Fruit fly (Drosophila melanogaster): ENCODE measurements around the gene btsz.
A peak's percentile ranks its signal among the peaks of the same experiment; 100 is the strongest.

btsz gene

DNA sequence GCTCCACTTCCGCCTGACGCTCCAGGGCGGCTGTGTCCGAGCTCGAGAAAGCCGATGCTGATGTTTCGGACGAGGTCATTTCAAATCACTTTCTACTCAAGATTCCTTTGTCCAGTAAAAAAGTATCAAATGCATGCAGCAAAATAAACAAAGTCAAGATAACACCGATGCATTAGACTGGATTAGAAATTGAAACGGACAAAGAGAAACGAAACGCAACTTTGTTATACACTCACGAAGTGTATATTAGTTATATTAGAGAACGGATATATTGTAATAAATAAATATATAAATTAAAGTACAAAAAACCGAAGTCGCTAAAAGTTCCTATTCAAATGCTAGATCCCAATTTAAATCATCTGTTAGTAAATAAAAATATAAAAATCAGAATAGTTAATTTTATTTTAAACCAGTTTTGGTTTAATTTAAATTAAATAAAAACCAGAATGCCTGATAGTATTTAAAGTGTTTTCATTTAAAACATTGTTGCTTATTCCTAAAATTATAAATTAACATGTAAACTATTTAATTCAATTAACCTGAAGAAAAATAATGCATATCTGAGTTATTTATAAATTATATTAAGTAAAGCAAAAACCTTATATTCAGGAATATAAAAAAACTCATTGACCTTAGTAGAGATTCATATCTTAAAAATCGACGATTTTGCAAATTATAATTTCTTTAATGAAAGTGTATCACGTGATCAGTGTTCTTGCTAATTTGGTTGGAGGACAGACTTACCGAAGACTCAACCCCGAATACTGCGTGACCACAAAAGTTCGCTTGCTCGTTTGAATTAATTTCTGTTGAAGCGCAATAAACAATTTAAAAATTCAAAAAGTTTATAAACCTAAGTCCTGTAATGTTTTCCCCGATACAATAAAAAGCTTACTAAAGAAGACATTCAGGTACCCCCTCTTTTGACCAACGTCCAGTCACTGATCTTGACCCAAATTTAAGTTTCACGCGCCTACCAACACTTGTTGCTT, 18.8 kb upstream of the btsz start, which contains the start of gene Dph2 (continued):
- TF ChIP-seq lz (GFP tag; optimal IDR thresholded peaks at IDR 0.05) (peak; percentile 35), fd59A (GFP tag; optimal IDR thresholded peaks at IDR 0.05) (no peak), Sox14 (GFP tag; optimal IDR thresholded peaks at IDR 0.05) (peak; percentile 61), topi (GFP tag; optimal IDR thresholded peaks at IDR 0.05) (peak; percentile 45), CG6808 (GFP tag; optimal IDR thresholded peaks at IDR 0.05) (no peak), acj6 (GFP tag; optimal IDR thresholded peaks at IDR 0.05) (no peak), CG7368 (GFP tag; optimal IDR thresholded peaks at IDR 0.05) (no peak), dac (GFP tag; optimal IDR thresholded peaks at IDR 0.05) (no peak), fkh (GFP tag; optimal IDR thresholded peaks at IDR 0.05) (no peak), CG31627 (GFP tag; optimal IDR thresholded peaks at IDR 0.05) (peak; percentile 72), fd85E (GFP tag; optimal IDR thresholded peaks at IDR 0.05) (no peak), CG10631 (GFP tag; optimal IDR thresholded peaks at IDR 0.05) (no peak), CG11294 (GFP tag; IDR thresholded peaks at IDR 0.05) (0 out of 2 replicates have a peak, but pooled peaks have one; percentile 18), CG11902 (GFP tag; optimal IDR thresholded peaks at IDR 0.05) (peak; percentile 37), Hr38 (GFP tag; optimal IDR thresholded peaks at IDR 0.05) (no peak), Eip75B (GFP tag; optimal IDR thresholded peaks at IDR 0.05) (peak; percentile 86), spab (GFP tag; optimal IDR thresholded peaks at IDR 0.05) (no peak), svp (GFP tag) (no peak), CG6854 (GFP tag; optimal IDR thresholded peaks at IDR 0.05) (no peak), CG32006 (GFP tag; optimal IDR thresholded peaks at IDR 0.05) (peak; percentile 35), achi (GFP tag; optimal IDR thresholded peaks at IDR 0.05) (no peak), esn (GFP tag; optimal IDR thresholded peaks at IDR 0.05) (peak; percentile 42), Ets96B (tag; optimal IDR thresholded peaks at IDR 0.05) (peak; percentile 35), cyc (GFP tag; optimal IDR thresholded peaks at IDR 0.05) (peak; percentile 50), Hr4 (GFP tag; optimal IDR thresholded peaks at IDR 0.05) (no peak), CG16779 (tag; optimal IDR thresholded peaks at IDR 0.05) (no peak)

DNA sequence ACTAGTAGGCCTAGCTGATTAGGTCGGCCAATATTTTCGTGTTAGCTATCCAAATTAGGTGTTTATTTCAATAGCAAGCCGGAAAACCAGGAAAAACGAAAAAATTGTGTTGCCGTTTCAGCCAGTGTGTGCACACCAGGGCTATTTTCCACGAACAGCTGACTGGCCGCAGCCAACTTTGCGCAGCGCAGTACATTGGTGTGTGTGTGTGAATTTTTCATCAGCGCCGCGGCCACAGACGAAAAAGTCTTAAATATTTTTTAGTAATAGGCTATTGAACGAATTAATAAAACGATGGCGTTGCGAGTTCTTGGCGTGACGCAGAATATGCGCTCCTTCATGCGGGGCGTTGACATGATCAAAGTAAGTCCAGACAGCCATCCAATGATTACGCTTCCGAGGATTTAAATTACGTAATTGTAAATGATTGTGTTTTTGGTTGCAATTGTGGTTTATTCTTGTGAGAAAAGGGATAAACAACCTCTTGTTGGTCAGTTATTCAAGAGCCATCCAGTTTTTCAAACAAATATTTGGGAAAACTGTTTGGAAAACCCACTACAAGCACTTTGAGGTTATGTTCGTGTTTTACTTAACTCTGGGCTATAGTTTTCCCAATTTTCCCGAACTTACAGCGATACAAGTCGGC, 14.9 kb upstream of the btsz start, which contains the start of the genes CycC and UQCR-C1:
Gene CycC, minus strand, starts transcription at position 142 of the 646 bp plus-strand sequence.
Gene UQCR-C1, plus strand, starts transcription at position 168 of the 646 bp plus-strand sequence.
- TF ChIP-seq svp (GFP tag) (no peak), vri (GFP tag; optimal IDR thresholded peaks at IDR 0.05) (peak; percentile 80)

DNA sequence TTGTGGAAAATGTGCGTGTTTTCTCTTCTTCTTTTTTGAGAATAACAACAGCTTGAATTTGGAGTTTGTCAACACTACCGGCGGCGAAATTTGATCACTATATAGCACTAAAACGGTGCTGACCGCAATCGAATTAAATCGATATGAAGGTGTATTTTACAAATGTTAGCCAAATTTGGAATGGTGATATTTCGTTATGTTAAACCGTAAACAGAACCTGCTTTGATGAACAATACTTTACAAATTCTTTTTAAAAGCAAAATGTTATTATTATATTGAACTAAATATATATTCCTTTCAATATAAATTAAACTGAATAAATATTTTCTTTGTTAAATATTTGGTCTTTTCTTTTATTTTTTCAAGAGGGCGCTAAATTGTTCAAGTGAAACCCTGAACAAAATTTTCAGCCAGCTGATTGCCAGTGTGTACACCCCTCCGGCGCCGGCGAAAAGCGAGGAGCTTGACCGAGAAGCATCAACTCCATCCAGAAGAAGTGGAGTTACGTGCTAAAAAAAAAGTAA, 10.8 kb upstream of the btsz start, which contains the start of the genes Rrp6, CG33331 and CG33332:
Gene Rrp6, minus strand, starts transcription at position 236 of the 524 bp plus-strand sequence.
Gene CG33331, plus strand, starts transcription at position 446 of the 524 bp plus-strand sequence.
Gene CG33332, plus strand, starts transcription at position 446 of the 524 bp plus-strand sequence.
- peak; percentile 69 for TF ChIP-seq CG3032 (tag; optimal IDR thresholded peaks at IDR 0.05)
- no peak for TF ChIP-seq Hr4 (GFP tag; optimal IDR thresholded peaks at IDR 0.05)
- TF ChIP-seq fd85E (GFP tag; optimal IDR thresholded peaks at IDR 0.05) = no peak
- no peak for TF ChIP-seq pdm3 (GFP tag; optimal IDR thresholded peaks at IDR 0.05)
- TF ChIP-seq Blimp-1 (GFP tag; optimal IDR thresholded peaks at IDR 0.05) = no peak
- TF ChIP-seq CG10669 (GFP tag; optimal IDR thresholded peaks at IDR 0.05) = no peak
- no peak for TF ChIP-seq CG6854 (GFP tag; optimal IDR thresholded peaks at IDR 0.05)
- TF ChIP-seq Ets21C (GFP tag; optimal IDR thresholded peaks at IDR 0.05) = no peak
- TF ChIP-seq Eip75B (GFP tag; optimal IDR thresholded peaks at IDR 0.05) = no peak
- no peak for TF ChIP-seq achi (GFP tag; optimal IDR thresholded peaks at IDR 0.05)
- no peak for TF ChIP-seq vri (GFP tag; optimal IDR thresholded peaks at IDR 0.05)
- TF ChIP-seq CG8119 (GFP tag; IDR thresholded peaks at IDR 0.05) = peak; percentile 65; the same call in 2 of the 3 replicates
- TF ChIP-seq CG8319 (GFP tag; optimal IDR thresholded peaks at IDR 0.05) = peak; percentile 54
- peak; percentile 69 for TF ChIP-seq CG6792 (GFP tag; optimal IDR thresholded peaks at IDR 0.05)
- peak; percentile 18; the same call in 1 of the 2 replicates for TF ChIP-seq CG11294 (GFP tag; IDR thresholded peaks at IDR 0.05)
- TF ChIP-seq CG11762 (GFP tag; optimal IDR thresholded peaks at IDR 0.05; ENCODE audit: insufficient read depth) = no peak
- no peak for TF ChIP-seq dac (GFP tag; optimal IDR thresholded peaks at IDR 0.05)
- TF ChIP-seq Hr38 (GFP tag; optimal IDR thresholded peaks at IDR 0.05) = no peak
- no peak for TF ChIP-seq Hr39 (GFP tag; optimal IDR thresholded peaks at IDR 0.05)
- TF ChIP-seq CG34406 (GFP tag; optimal IDR thresholded peaks at IDR 0.05) = no peak
- TF ChIP-seq Lpt (GFP tag; optimal IDR thresholded peaks at IDR 0.05) = no peak
- no peak for TF ChIP-seq Smox (GFP tag; optimal IDR thresholded peaks at IDR 0.05)
- no peak for TF ChIP-seq dsx (GFP tag; optimal IDR thresholded peaks at IDR 0.05; ENCODE audit: poor library complexity, severe bottlenecking)
- TF ChIP-seq CG1621 (tag; optimal IDR thresholded peaks at IDR 0.05) = no peak
- TF ChIP-seq fkh (GFP tag; optimal IDR thresholded peaks at IDR 0.05) = no peak
- no peak for TF ChIP-seq spab (GFP tag; optimal IDR thresholded peaks at IDR 0.05)
- TF ChIP-seq OdsH (GFP tag; optimal IDR thresholded peaks at IDR 0.05) = no peak

Measured in whole organism, prepupa.